Worm (Caenorhabditis elegans) whole organism, mixed stage, embryonic: ENCODE measurements around the gene B0464.9.

Source experiments
- M03D4.4 ChIP-seq: sonication (generic microtip); optimal IDR thresholded peaks from 2 replicates; lab custom pipeline; 2017; ENCODE audit warnings: mild to moderate bottlenecking, missing genetic modification characterization, missing compliant biosample characterization
- bed-3 ChIP-seq: fragments of 200-800 bp; sonication (Bioruptor generic); optimal IDR thresholded peaks from 3 replicates; lab custom pipeline; 2018; ENCODE audit warnings: mild to moderate bottlenecking, missing genetic modification characterization, moderate library complexity, missing compliant biosample characterization
- blmp-1 ChIP-seq: fragments of 150-350 bp; optimal IDR thresholded peaks from 2 replicates; lab custom pipeline; 2014; ENCODE audit warnings: missing biosample characterization, missing genetic modification characterization
- ceh-43 ChIP-seq: fragments of 200-800 bp; sonication (Bioruptor generic); optimal IDR thresholded peaks from 2 replicates; lab custom pipeline; 2018; ENCODE audit warnings: mild to moderate bottlenecking, missing genetic modification characterization, moderate library complexity, missing compliant biosample characterization
- ceh-83 ChIP-seq: fragments of 200-800 bp; sonication (Bioruptor generic); optimal IDR thresholded peaks from 2 replicates; lab custom pipeline; 2018; ENCODE audit warnings: mild to moderate bottlenecking, missing genetic modification characterization, missing compliant biosample characterization
- ces-1 ChIP-seq: fragments of 150-350 bp; optimal IDR thresholded peaks from 2 replicates; lab custom pipeline; 2014; ENCODE audit warnings: missing biosample characterization, missing genetic modification reagents, missing genetic modification characterization
- cnd-1 ChIP-seq: fragments of 200-800 bp; sonication (Bioruptor generic); optimal IDR thresholded peaks from 2 replicates; lab custom pipeline; 2018; ENCODE audit warnings: mild to moderate bottlenecking, missing genetic modification characterization, missing compliant biosample characterization
- drap-1 ChIP-seq: fragments of 200-800 bp; sonication (Bioruptor generic); optimal IDR thresholded peaks from 3 replicates; lab custom pipeline; 2018; ENCODE audit warnings: mild to moderate bottlenecking, missing genetic modification characterization, missing compliant biosample characterization
- elt-1 ChIP-seq: sonication (generic microtip); optimal IDR thresholded peaks from 2 replicates; lab custom pipeline; 2017; ENCODE audit warnings: missing genetic modification characterization, mild to moderate bottlenecking, missing compliant biosample characterization, antibody characterized with exemption, moderate library complexity, borderline replicate concordance; ENCODE audit not compliant: insufficient read depth
- elt-3 ChIP-seq: fragments of 150-350 bp; optimal IDR thresholded peaks from 2 replicates; lab custom pipeline; 2014; ENCODE audit warnings: missing biosample characterization, missing genetic modification characterization
- flh-1 ChIP-seq: fragments of 200-800 bp; sonication (Bioruptor generic); optimal IDR thresholded peaks from 2 replicates; lab custom pipeline; 2018; ENCODE audit warnings: mild to moderate bottlenecking, missing genetic modification characterization, moderate library complexity, missing compliant biosample characterization
- ham-2 ChIP-seq: fragments of 200-800 bp; sonication (Bioruptor generic); optimal IDR thresholded peaks from 2 replicates; lab custom pipeline; 2018; ENCODE audit warnings: mild to moderate bottlenecking, missing genetic modification characterization, missing compliant biosample characterization
- hlh-1 ChIP-seq: fragments of 150-350 bp; optimal IDR thresholded peaks from 2 replicates; lab custom pipeline; 2014; ENCODE audit warnings: missing biosample characterization, missing genetic modification reagents, missing genetic modification characterization
- lin-13 ChIP-seq: fragments of 150-350 bp; optimal IDR thresholded peaks from 2 replicates; lab custom pipeline; 2014; ENCODE audit warnings: missing biosample characterization, missing genetic modification characterization
- lin-32 ChIP-seq: fragments of 200-800 bp; sonication (Bioruptor generic); optimal IDR thresholded peaks from 2 replicates; lab custom pipeline; 2018; ENCODE audit warnings: mild to moderate bottlenecking, missing genetic modification characterization, missing compliant biosample characterization
- lsy-2 ChIP-seq: fragments of 150-350 bp; optimal IDR thresholded peaks from 2 replicates; lab custom pipeline; 2014; ENCODE audit warnings: missing biosample characterization, missing genetic modification characterization
- mab-5 ChIP-seq: fragments of 150-350 bp; optimal IDR thresholded peaks from 2 replicates; lab custom pipeline; 2014; ENCODE audit warnings: missing biosample characterization, missing genetic modification characterization
- mep-1 ChIP-seq: fragments of 150-350 bp; optimal IDR thresholded peaks from 2 replicates; lab custom pipeline; 2017; ENCODE audit warnings: missing biosample characterization, missing genetic modification reagents, missing genetic modification characterization, inconsistent platforms
- mls-2 ChIP-seq: sonication (generic microtip); optimal IDR thresholded peaks from 2 replicates; lab custom pipeline; 2016; ENCODE audit warnings: mild to moderate bottlenecking, missing genetic modification characterization, moderate library complexity, missing compliant biosample characterization
- nhr-12 ChIP-seq: fragments of 150-350 bp; optimal IDR thresholded peaks from 2 replicates; lab custom pipeline; 2014; ENCODE audit warnings: missing biosample characterization, missing genetic modification characterization
- nhr-2 ChIP-seq: fragments of 150-350 bp; optimal IDR thresholded peaks from 2 replicates; lab custom pipeline; 2014; ENCODE audit warnings: missing biosample characterization, missing genetic modification characterization
- nhr-237 ChIP-seq: fragments of 150-350 bp; optimal IDR thresholded peaks from 2 replicates; lab custom pipeline; 2014; ENCODE audit warnings: missing biosample characterization, missing genetic modification characterization
- nhr-28 ChIP-seq: fragments of 150-350 bp; optimal IDR thresholded peaks from 2 replicates; lab custom pipeline; 2014; ENCODE audit warnings: missing biosample characterization, missing genetic modification characterization
- nhr-76 ChIP-seq: sonication (generic microtip); optimal IDR thresholded peaks from 2 replicates; lab custom pipeline; 2017; ENCODE audit warnings: missing biosample characterization, missing genetic modification characterization
- pha-4 ChIP-seq: fragments of 150-350 bp; optimal IDR thresholded peaks from 2 replicates; lab custom pipeline; 2018; ENCODE audit warnings: missing biosample characterization, missing genetic modification reagents, missing genetic modification characterization
- sem-2 ChIP-seq: fragments of 200-800 bp; sonication (Bioruptor generic); optimal IDR thresholded peaks from 2 replicates; lab custom pipeline; 2018; ENCODE audit warnings: mild to moderate bottlenecking, missing genetic modification characterization, missing compliant biosample characterization
- snpc-4 ChIP-seq: fragments of 150-350 bp; optimal IDR thresholded peaks from 2 replicates; lab custom pipeline; 2014; ENCODE audit warnings: missing biosample characterization, missing genetic modification characterization
- sptf-1 ChIP-seq: sonication (generic microtip); optimal IDR thresholded peaks from 2 replicates; lab custom pipeline; 2017; ENCODE audit warnings: mild to moderate bottlenecking, missing genetic modification characterization, moderate library complexity, missing compliant biosample characterization
- tbx-8 ChIP-seq: fragments of 200-800 bp; sonication (Bioruptor generic); optimal IDR thresholded peaks from 2 replicates; lab custom pipeline; 2018; ENCODE audit warnings: mild to moderate bottlenecking, missing genetic modification characterization, moderate library complexity, missing compliant biosample characterization
- unc-120 ChIP-seq: sonication (generic microtip); optimal IDR thresholded peaks from 2 replicates; lab custom pipeline; 2017; ENCODE audit warnings: missing genetic modification characterization, missing compliant biosample characterization; ENCODE audit not compliant: poor library complexity, severe bottlenecking
- unc-39 ChIP-seq: fragments of 150-350 bp; optimal IDR thresholded peaks from 2 replicates; lab custom pipeline; 2014; ENCODE audit warnings: missing biosample characterization, missing genetic modification characterization
- unc-62 ChIP-seq: fragments of 150-350 bp; optimal IDR thresholded peaks from 2 replicates; lab custom pipeline; 2014; ENCODE audit warnings: missing biosample characterization, missing genetic modification reagents, missing genetic modification characterization
- zip-8 ChIP-seq: fragments of 150-350 bp; optimal IDR thresholded peaks from 2 replicates; lab custom pipeline; 2014; ENCODE audit warnings: missing biosample characterization, missing genetic modification characterization
- ztf-11 ChIP-seq: fragments of 150-350 bp; optimal IDR thresholded peaks from 2 replicates; lab custom pipeline; 2014; ENCODE audit warnings: missing biosample characterization, missing genetic modification characterization

Gene B0464.9

ce11 chrIII:9502155-9502714 is 36.7 kb downstream of the B0464.9 start:
- no peak for TF ChIP-seq ces-1 (GFP tag; lab: Kevin White, UChicago)

DNA sequence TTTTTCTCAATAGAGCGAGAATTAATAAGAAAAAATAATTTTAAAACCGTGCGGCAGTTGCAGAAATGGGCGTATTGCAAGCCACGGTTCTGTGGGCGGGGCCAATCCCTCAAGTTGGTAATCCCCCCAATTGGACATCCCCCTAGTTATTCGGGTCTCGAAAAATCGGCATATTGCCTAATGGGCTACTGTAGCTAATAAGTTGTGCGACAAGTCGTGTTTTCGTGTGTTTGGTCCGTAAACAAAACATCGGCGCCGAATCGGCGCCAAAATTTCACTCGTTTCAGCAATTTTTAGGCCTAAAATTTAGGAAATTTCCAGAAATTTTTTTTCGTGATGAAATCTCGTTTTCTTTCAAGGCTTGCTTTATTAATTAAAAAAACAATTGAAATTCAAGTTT is 38.8 kb downstream of the B0464.9 start:
- TF ChIP-seq snpc-4 (tag; lab: Kevin White, UChicago) = no peak
- TF ChIP-seq nhr-237 (tag; lab: Kevin White, UChicago) = no peak
- no peak for TF ChIP-seq mep-1 (tag; lab: Kevin White, UChicago)
- TF ChIP-seq cnd-1 (tag; lab: Kevin White, UChicago) = no peak
- no peak for TF ChIP-seq pha-4 (tag; lab: Kevin White, UChicago)
- TF ChIP-seq nhr-76 (tag; lab: Kevin White, UChicago) = no peak
- TF ChIP-seq unc-120 (tag; lab: Kevin White, UChicago) = no peak
- no peak for TF ChIP-seq hlh-1 (tag; lab: Kevin White, UChicago)
- no peak for TF ChIP-seq lin-13 (tag; lab: Kevin White, UChicago)

DNA sequence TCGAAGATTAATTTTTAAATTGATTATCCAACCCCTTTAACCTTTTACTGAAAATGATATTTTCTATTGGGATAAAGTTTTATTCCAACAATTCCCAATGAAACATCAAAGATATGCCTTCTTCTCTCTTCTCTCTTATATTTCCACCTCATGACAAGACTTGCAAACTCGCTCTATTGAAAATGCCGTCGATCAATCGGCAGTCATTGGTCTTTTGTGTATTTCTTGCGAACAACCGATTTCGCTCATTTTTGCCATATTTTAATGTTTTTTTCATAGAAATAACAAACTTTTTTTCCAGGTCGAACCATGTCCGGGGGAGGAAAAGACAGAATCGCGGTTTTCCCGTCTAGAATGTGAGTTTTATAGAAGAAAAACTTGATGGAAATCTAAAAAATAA is 42.2 kb downstream of the B0464.9 start, which contains the start of gene vha-14:
TSS of gene vha-14 (plus strand) at position 302 of the 400 bp plus-strand sequence.
- TF ChIP-seq unc-120 (tag; lab: Kevin White, UChicago) = no peak
- peak; percentile 38 for TF ChIP-seq lsy-2 (tag; lab: Kevin White, UChicago)
- no peak for TF ChIP-seq flh-1 (GFP tag; lab: Kevin White, UChicago)
- no peak for TF ChIP-seq sptf-1 (tag; lab: Kevin White, UChicago)
- TF ChIP-seq blmp-1 = no peak
- TF ChIP-seq nhr-12 (tag; lab: Kevin White, UChicago) = no peak
- TF ChIP-seq zip-8 = no peak
- peak; percentile 19 for TF ChIP-seq nhr-237 (tag; lab: Kevin White, UChicago)
- TF ChIP-seq pha-4 (tag; lab: Kevin White, UChicago) = no peak
- TF ChIP-seq tbx-8 (GFP tag; lab: Kevin White, UChicago) = no peak
- no peak for TF ChIP-seq mls-2 (tag; lab: Kevin White, UChicago)
- TF ChIP-seq hlh-1 (tag; lab: Kevin White, UChicago) = no peak
- TF ChIP-seq nhr-2 = no peak
- TF ChIP-seq elt-3 = no peak
- no peak for TF ChIP-seq snpc-4 (tag; lab: Kevin White, UChicago)
- TF ChIP-seq ham-2 (GFP tag; lab: Kevin White, UChicago) = no peak
- TF ChIP-seq nhr-28 = no peak
- peak; percentile 38 for TF ChIP-seq unc-62 (GFP tag; lab: Kevin White, UChicago)
- no peak for TF ChIP-seq elt-1 (tag; lab: Kevin White, UChicago)
- TF ChIP-seq ceh-83 (GFP tag; lab: Kevin White, UChicago) = no peak
- peak; percentile 6 for TF ChIP-seq ces-1 (GFP tag; lab: Kevin White, UChicago)
- TF ChIP-seq sem-2 = no peak
- TF ChIP-seq drap-1 = no peak
- TF ChIP-seq ceh-43 (GFP tag; lab: Kevin White, UChicago) = no peak
- TF ChIP-seq mep-1 (tag; lab: Kevin White, UChicago) = peak; percentile 71
- no peak for TF ChIP-seq M03D4.4 (tag; lab: Kevin White, UChicago)
- no peak for TF ChIP-seq bed-3 (GFP tag; lab: Kevin White, UChicago)
- TF ChIP-seq lin-13 (tag; lab: Kevin White, UChicago) = no peak
- TF ChIP-seq mab-5 (tag; lab: Kevin White, UChicago) = no peak
- TF ChIP-seq unc-39 (tag; lab: Kevin White, UChicago) = no peak
- TF ChIP-seq nhr-76 (tag; lab: Kevin White, UChicago) = no peak
- no peak for TF ChIP-seq cnd-1 (tag; lab: Kevin White, UChicago)
- TF ChIP-seq, all 35 proteins: peak for 5

ce11 chrIII:9509764-9510370 is 44.3 kb downstream of the B0464.9 start:
- TF ChIP-seq unc-62 (GFP tag; lab: Kevin White, UChicago) = peak; percentile 45
- TF ChIP-seq lin-32 (GFP tag; lab: Kevin White, UChicago) = no peak
- TF ChIP-seq ztf-11 (tag; lab: Kevin White, UChicago) = no peak
- peak; percentile 23 for TF ChIP-seq unc-120 (tag; lab: Kevin White, UChicago)
- peak; percentile 94 for TF ChIP-seq ces-1 (GFP tag; lab: Kevin White, UChicago)
